Worm (Caenorhabditis elegans) whole organism, mixed stage, embryonic: ENCODE data around the gene idh-2.

Source experiments
- M03D4.4 ChIP-seq: sonication (generic microtip); optimal IDR thresholded peaks from 2 replicates; lab custom pipeline; 2017; ENCODE audit warnings: mild to moderate bottlenecking, missing genetic modification characterization, missing compliant biosample characterization
- bed-3 ChIP-seq: fragments of 200-800 bp; sonication (Bioruptor generic); optimal IDR thresholded peaks from 3 replicates; lab custom pipeline; 2018; ENCODE audit warnings: mild to moderate bottlenecking, missing genetic modification characterization, moderate library complexity, missing compliant biosample characterization
- blmp-1 ChIP-seq: fragments of 150-350 bp; optimal IDR thresholded peaks from 2 replicates; lab custom pipeline; 2014; ENCODE audit warnings: missing biosample characterization, missing genetic modification characterization
- ceh-39 ChIP-seq: fragments of 150-350 bp; optimal IDR thresholded peaks from 2 replicates; lab custom pipeline; 2014; ENCODE audit warnings: missing biosample characterization, missing genetic modification characterization
- ceh-43 ChIP-seq: fragments of 200-800 bp; sonication (Bioruptor generic); optimal IDR thresholded peaks from 2 replicates; lab custom pipeline; 2018; ENCODE audit warnings: mild to moderate bottlenecking, missing genetic modification characterization, moderate library complexity, missing compliant biosample characterization
- ceh-83 ChIP-seq: fragments of 200-800 bp; sonication (Bioruptor generic); optimal IDR thresholded peaks from 2 replicates; lab custom pipeline; 2018; ENCODE audit warnings: mild to moderate bottlenecking, missing genetic modification characterization, missing compliant biosample characterization
- ces-1 ChIP-seq: fragments of 150-350 bp; optimal IDR thresholded peaks from 2 replicates; lab custom pipeline; 2014; ENCODE audit warnings: missing biosample characterization, missing genetic modification reagents, missing genetic modification characterization
- cnd-1 ChIP-seq: fragments of 200-800 bp; sonication (Bioruptor generic); optimal IDR thresholded peaks from 2 replicates; lab custom pipeline; 2018; ENCODE audit warnings: mild to moderate bottlenecking, missing genetic modification characterization, missing compliant biosample characterization
- drap-1 ChIP-seq: fragments of 200-800 bp; sonication (Bioruptor generic); optimal IDR thresholded peaks from 3 replicates; lab custom pipeline; 2018; ENCODE audit warnings: mild to moderate bottlenecking, missing genetic modification characterization, missing compliant biosample characterization
- elt-1 ChIP-seq: sonication (generic microtip); optimal IDR thresholded peaks from 2 replicates; lab custom pipeline; 2017; ENCODE audit warnings: missing genetic modification characterization, mild to moderate bottlenecking, missing compliant biosample characterization, antibody characterized with exemption, moderate library complexity, borderline replicate concordance; ENCODE audit not compliant: insufficient read depth
- elt-3 ChIP-seq: fragments of 150-350 bp; optimal IDR thresholded peaks from 2 replicates; lab custom pipeline; 2014; ENCODE audit warnings: missing biosample characterization, missing genetic modification characterization
- flh-1 ChIP-seq: fragments of 200-800 bp; sonication (Bioruptor generic); optimal IDR thresholded peaks from 2 replicates; lab custom pipeline; 2018; ENCODE audit warnings: mild to moderate bottlenecking, missing genetic modification characterization, moderate library complexity, missing compliant biosample characterization
- ham-2 ChIP-seq: fragments of 200-800 bp; sonication (Bioruptor generic); optimal IDR thresholded peaks from 2 replicates; lab custom pipeline; 2018; ENCODE audit warnings: mild to moderate bottlenecking, missing genetic modification characterization, missing compliant biosample characterization
- hlh-1 ChIP-seq: fragments of 150-350 bp; optimal IDR thresholded peaks from 2 replicates; lab custom pipeline; 2014; ENCODE audit warnings: missing biosample characterization, missing genetic modification reagents, missing genetic modification characterization
- lin-13 ChIP-seq: fragments of 150-350 bp; optimal IDR thresholded peaks from 2 replicates; lab custom pipeline; 2014; ENCODE audit warnings: missing biosample characterization, missing genetic modification characterization
- lin-32 ChIP-seq: fragments of 200-800 bp; sonication (Bioruptor generic); optimal IDR thresholded peaks from 2 replicates; lab custom pipeline; 2018; ENCODE audit warnings: mild to moderate bottlenecking, missing genetic modification characterization, missing compliant biosample characterization
- lsy-2 ChIP-seq: fragments of 150-350 bp; optimal IDR thresholded peaks from 2 replicates; lab custom pipeline; 2014; ENCODE audit warnings: missing biosample characterization, missing genetic modification characterization
- mab-5 ChIP-seq: fragments of 150-350 bp; optimal IDR thresholded peaks from 2 replicates; lab custom pipeline; 2014; ENCODE audit warnings: missing biosample characterization, missing genetic modification characterization
- mep-1 ChIP-seq: fragments of 150-350 bp; optimal IDR thresholded peaks from 2 replicates; lab custom pipeline; 2017; ENCODE audit warnings: missing biosample characterization, missing genetic modification reagents, missing genetic modification characterization, inconsistent platforms
- mls-2 ChIP-seq: sonication (generic microtip); optimal IDR thresholded peaks from 2 replicates; lab custom pipeline; 2016; ENCODE audit warnings: mild to moderate bottlenecking, missing genetic modification characterization, moderate library complexity, missing compliant biosample characterization
- nhr-12 ChIP-seq: fragments of 150-350 bp; optimal IDR thresholded peaks from 2 replicates; lab custom pipeline; 2014; ENCODE audit warnings: missing biosample characterization, missing genetic modification characterization
- nhr-2 ChIP-seq: fragments of 150-350 bp; optimal IDR thresholded peaks from 2 replicates; lab custom pipeline; 2014; ENCODE audit warnings: missing biosample characterization, missing genetic modification characterization
- nhr-237 ChIP-seq: fragments of 150-350 bp; optimal IDR thresholded peaks from 2 replicates; lab custom pipeline; 2014; ENCODE audit warnings: missing biosample characterization, missing genetic modification characterization
- nhr-28 ChIP-seq: fragments of 150-350 bp; optimal IDR thresholded peaks from 2 replicates; lab custom pipeline; 2014; ENCODE audit warnings: missing biosample characterization, missing genetic modification characterization
- nhr-76 ChIP-seq: sonication (generic microtip); optimal IDR thresholded peaks from 2 replicates; lab custom pipeline; 2017; ENCODE audit warnings: missing biosample characterization, missing genetic modification characterization
- pha-4 ChIP-seq: fragments of 150-350 bp; optimal IDR thresholded peaks from 2 replicates; lab custom pipeline; 2018; ENCODE audit warnings: missing biosample characterization, missing genetic modification reagents, missing genetic modification characterization
- sem-2 ChIP-seq: fragments of 200-800 bp; sonication (Bioruptor generic); optimal IDR thresholded peaks from 2 replicates; lab custom pipeline; 2018; ENCODE audit warnings: mild to moderate bottlenecking, missing genetic modification characterization, missing compliant biosample characterization
- snpc-4 ChIP-seq: fragments of 150-350 bp; optimal IDR thresholded peaks from 2 replicates; lab custom pipeline; 2014; ENCODE audit warnings: missing biosample characterization, missing genetic modification characterization
- sptf-1 ChIP-seq: sonication (generic microtip); optimal IDR thresholded peaks from 2 replicates; lab custom pipeline; 2017; ENCODE audit warnings: mild to moderate bottlenecking, missing genetic modification characterization, moderate library complexity, missing compliant biosample characterization
- tbx-8 ChIP-seq: fragments of 200-800 bp; sonication (Bioruptor generic); optimal IDR thresholded peaks from 2 replicates; lab custom pipeline; 2018; ENCODE audit warnings: mild to moderate bottlenecking, missing genetic modification characterization, moderate library complexity, missing compliant biosample characterization
- unc-120 ChIP-seq: sonication (generic microtip); optimal IDR thresholded peaks from 2 replicates; lab custom pipeline; 2017; ENCODE audit warnings: missing genetic modification characterization, missing compliant biosample characterization; ENCODE audit not compliant: poor library complexity, severe bottlenecking
- unc-39 ChIP-seq: fragments of 150-350 bp; optimal IDR thresholded peaks from 2 replicates; lab custom pipeline; 2014; ENCODE audit warnings: missing biosample characterization, missing genetic modification characterization
- unc-62 ChIP-seq: fragments of 150-350 bp; optimal IDR thresholded peaks from 2 replicates; lab custom pipeline; 2014; ENCODE audit warnings: missing biosample characterization, missing genetic modification reagents, missing genetic modification characterization
- zip-8 ChIP-seq: fragments of 150-350 bp; optimal IDR thresholded peaks from 2 replicates; lab custom pipeline; 2014; ENCODE audit warnings: missing biosample characterization, missing genetic modification characterization
- ztf-11 ChIP-seq: fragments of 150-350 bp; optimal IDR thresholded peaks from 2 replicates; lab custom pipeline; 2014; ENCODE audit warnings: missing biosample characterization, missing genetic modification characterization

idh-2 gene

ce11 chrX:11245056-11245455, 29.3 kb downstream of the idh-2 start:
- TF ChIP-seq ces-1 (GFP tag; lab: Kevin White, UChicago) = peak; percentile 76
- TF ChIP-seq lin-32 (GFP tag; lab: Kevin White, UChicago) = no peak
- TF ChIP-seq pha-4 = no peak
- no peak for TF ChIP-seq sem-2

- TF ChIP-seq pha-4 (peak; percentile 82), unc-62 (peak; percentile 24), drap-1 (GFP tag; lab: Kevin White, UChicago) (peak; percentile 71), elt-1 (tag; lab: Kevin White, UChicago) (no peak), mls-2 (tag; lab: Kevin White, UChicago) (peak; percentile 40), nhr-237 (tag; lab: Kevin White, UChicago) (no peak), hlh-1 (tag; lab: Kevin White, UChicago) (peak; percentile 32), ham-2 (GFP tag; lab: Kevin White, UChicago) (peak; percentile 73), M03D4.4 (peak; percentile 59), sptf-1 (peak; percentile 53), lin-13 (tag; lab: Kevin White, UChicago) (no peak)
Measured at ce11 chrX:11248083-11248482, 32.3 kb downstream of the idh-2 start.

- TF ChIP-seq nhr-237 (tag; lab: Kevin White, UChicago) = no peak
- TF ChIP-seq M03D4.4 = no peak
- TF ChIP-seq ztf-11 (tag; lab: Kevin White, UChicago) = no peak
- no peak for TF ChIP-seq unc-120
Measured at ce11 chrX:11249392-11249791, 33.6 kb downstream of the idh-2 start.

ce11 chrX:11250983-11251382, 35.2 kb downstream of the idh-2 start:
- TF ChIP-seq cnd-1 (tag; lab: Kevin White, UChicago) (no peak), nhr-76 (tag; lab: Kevin White, UChicago) (no peak)

ce11 chrX:11251928-11252327, 36.1 kb downstream of the idh-2 start:
- TF ChIP-seq hlh-1 (tag; lab: Kevin White, UChicago) (no peak), elt-1 (tag; lab: Kevin White, UChicago) (no peak), unc-62 (no peak), nhr-76 (tag; lab: Kevin White, UChicago) (no peak), sem-2 (no peak), elt-3 (no peak), unc-120 (no peak), bed-3 (GFP tag; lab: Kevin White, UChicago) (no peak), drap-1 (GFP tag; lab: Kevin White, UChicago) (no peak), ztf-11 (tag; lab: Kevin White, UChicago) (no peak), mep-1 (no peak)

- TF ChIP-seq mab-5 (no peak), mep-1 (peak; percentile 42), sptf-1 (peak; percentile 73), snpc-4 (tag; lab: Kevin White, UChicago) (no peak), nhr-237 (tag; lab: Kevin White, UChicago) (no peak), nhr-28 (tag; lab: Kevin White, UChicago) (no peak), bed-3 (GFP tag; lab: Kevin White, UChicago) (peak; percentile 30), drap-1 (GFP tag; lab: Kevin White, UChicago) (peak; percentile 61), lsy-2 (tag; lab: Kevin White, UChicago) (no peak), nhr-76 (tag; lab: Kevin White, UChicago) (no peak), lin-32 (GFP tag; lab: Kevin White, UChicago) (peak; percentile 53), ceh-39 (tag; lab: Kevin White, UChicago) (no peak), nhr-2 (tag; lab: Kevin White, UChicago) (no peak), unc-62 (no peak), sem-2 (peak; percentile 65), unc-39 (tag; lab: Kevin White, UChicago) (no peak), hlh-1 (tag; lab: Kevin White, UChicago) (no peak), blmp-1 (tag; lab: Kevin White, UChicago) (no peak), tbx-8 (GFP tag; lab: Kevin White, UChicago) (peak; percentile 28), unc-120 (peak; percentile 70), elt-3 (no peak), ham-2 (GFP tag; lab: Kevin White, UChicago) (peak; percentile 37), mls-2 (tag; lab: Kevin White, UChicago) (peak; percentile 78), ceh-43 (GFP tag; lab: Kevin White, UChicago) (peak; percentile 57), ztf-11 (tag; lab: Kevin White, UChicago) (no peak), M03D4.4 (peak; percentile 69), cnd-1 (tag; lab: Kevin White, UChicago) (peak; percentile 62), ceh-83 (GFP tag; lab: Kevin White, UChicago) (peak; percentile 85), pha-4 (no peak), flh-1 (peak; percentile 39), elt-1 (tag; lab: Kevin White, UChicago) (no peak), lin-13 (tag; lab: Kevin White, UChicago) (no peak), zip-8 (tag; lab: Kevin White, UChicago) (peak; percentile 32), nhr-12 (tag; lab: Kevin White, UChicago) (no peak), ces-1 (GFP tag; lab: Kevin White, UChicago) (no peak)
Measured at ce11 chrX:11252429-11252828, 36.6 kb downstream of the idh-2 start.
